Fruit fly (Drosophila melanogaster): ENCODE results near the gene sl.

The sl gene

DNA sequence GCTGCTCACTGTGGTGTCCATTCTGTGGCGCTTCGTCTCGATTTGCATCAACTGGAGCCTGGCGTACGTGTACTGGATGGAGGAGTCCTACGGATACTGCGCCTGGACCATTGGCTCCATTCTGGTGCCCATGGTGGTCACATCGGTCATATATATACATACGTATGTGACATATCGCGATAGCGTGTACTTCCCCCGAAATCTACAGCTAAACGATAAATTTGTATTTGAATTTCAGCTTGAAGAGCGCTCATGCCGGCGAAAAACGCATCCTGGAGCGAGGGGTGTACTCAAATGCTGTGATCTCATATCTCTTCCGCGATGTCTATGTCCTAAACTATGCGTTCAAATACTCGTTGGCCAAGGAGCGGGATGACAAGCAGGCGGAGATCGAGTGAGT, 26.6 kb upstream of the sl start:
- TF ChIP-seq h (optimal IDR thresholded peaks at IDR 0.05) (no peak), ttk (optimal IDR thresholded peaks at IDR 0.05) (no peak), insv (optimal IDR thresholded peaks at IDR 0.05) (no peak), Sin3A (optimal IDR thresholded peaks at IDR 0.05) (no peak), Myc (optimal IDR thresholded peaks at IDR 0.05) (no peak), psq (optimal IDR thresholded peaks at IDR 0.05) (no peak)

DNA sequence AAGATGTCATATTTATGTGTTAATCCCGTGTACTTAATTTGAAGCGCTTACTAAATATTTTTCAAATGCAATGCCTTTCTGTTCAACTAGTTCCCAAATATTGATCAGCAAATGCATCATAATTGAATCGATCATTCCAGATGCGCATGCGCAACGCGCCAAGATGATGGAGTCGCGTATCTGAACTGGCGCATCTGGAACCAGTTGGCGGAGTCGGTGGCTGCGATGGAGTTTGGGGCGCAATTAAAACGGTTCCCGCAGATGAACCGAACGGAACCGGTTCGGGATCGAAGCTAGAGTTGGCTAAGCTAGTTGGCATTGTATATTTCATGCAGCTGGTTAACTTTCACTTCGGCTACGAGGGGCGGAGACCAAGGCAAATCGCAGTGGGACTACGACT, 24.6 kb upstream of the sl start, which contains the start of gene CalpC:
Gene CalpC, plus strand, starts transcription at position 292 of the 400 bp plus-strand sequence.
- no peak for TF ChIP-seq ttk (optimal IDR thresholded peaks at IDR 0.05)
- TF ChIP-seq Myc (optimal IDR thresholded peaks at IDR 0.05) = no peak
- no peak for TF ChIP-seq psq (optimal IDR thresholded peaks at IDR 0.05)
- no peak for TF ChIP-seq insv (optimal IDR thresholded peaks at IDR 0.05)
- TF ChIP-seq h (optimal IDR thresholded peaks at IDR 0.05) = no peak
- no peak for TF ChIP-seq Sin3A (optimal IDR thresholded peaks at IDR 0.05)

DNA sequence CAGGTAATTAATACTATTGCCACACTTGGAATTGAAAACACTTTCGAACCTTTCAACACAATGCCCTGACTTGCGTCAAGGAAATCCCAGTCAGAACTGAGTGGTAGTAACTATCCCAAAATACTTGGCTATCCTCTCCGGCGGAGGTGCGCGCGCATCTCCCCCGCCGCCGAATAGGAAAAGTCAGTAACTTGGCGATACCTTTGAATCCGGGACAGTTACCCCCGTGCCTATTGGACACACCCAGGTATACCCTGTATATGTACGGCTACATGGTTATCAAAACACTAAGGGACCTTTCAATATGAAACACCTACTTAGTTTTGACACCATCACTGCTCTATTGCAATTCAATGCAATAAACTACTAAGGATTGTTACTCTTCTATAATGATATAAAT, 19.5 kb upstream of the sl start, which contains the start of gene CG9919:
Gene CG9919, minus strand, starts transcription at position 101 of the 400 bp plus-strand sequence.
- no peak for TF ChIP-seq insv (optimal IDR thresholded peaks at IDR 0.05)

DNA sequence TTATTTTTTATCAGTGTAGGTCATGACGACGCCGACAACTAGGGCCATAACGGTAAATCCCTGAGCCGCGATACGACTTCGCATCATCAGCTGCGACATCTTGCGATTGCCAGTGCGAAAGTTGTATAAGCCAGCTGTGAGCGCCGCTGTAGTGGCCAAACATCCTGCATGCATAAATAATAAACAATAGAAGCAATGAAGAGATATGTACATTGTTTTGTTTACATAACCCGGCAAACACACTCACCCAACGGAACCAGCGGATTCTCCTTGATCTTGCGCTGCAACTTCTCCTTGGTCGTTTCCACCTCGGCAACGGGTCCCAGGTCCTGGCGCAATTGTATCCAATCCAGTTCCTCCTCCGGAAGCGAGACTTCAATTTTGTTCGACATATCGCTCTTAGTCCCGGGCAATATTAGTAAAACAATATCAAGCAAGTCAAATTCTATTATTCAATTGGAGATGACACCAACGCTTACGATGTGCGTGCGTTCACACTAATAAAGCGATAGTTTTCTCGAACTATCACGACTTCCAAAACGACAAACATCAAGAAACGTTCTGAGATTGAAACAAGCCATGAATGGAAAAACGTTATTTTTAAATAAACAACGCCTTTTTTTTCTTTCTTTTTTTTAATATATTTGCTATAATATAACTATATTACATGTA, 18.4 kb upstream of the sl start:
- no peak for TF ChIP-seq ttk (optimal IDR thresholded peaks at IDR 0.05)

DNA sequence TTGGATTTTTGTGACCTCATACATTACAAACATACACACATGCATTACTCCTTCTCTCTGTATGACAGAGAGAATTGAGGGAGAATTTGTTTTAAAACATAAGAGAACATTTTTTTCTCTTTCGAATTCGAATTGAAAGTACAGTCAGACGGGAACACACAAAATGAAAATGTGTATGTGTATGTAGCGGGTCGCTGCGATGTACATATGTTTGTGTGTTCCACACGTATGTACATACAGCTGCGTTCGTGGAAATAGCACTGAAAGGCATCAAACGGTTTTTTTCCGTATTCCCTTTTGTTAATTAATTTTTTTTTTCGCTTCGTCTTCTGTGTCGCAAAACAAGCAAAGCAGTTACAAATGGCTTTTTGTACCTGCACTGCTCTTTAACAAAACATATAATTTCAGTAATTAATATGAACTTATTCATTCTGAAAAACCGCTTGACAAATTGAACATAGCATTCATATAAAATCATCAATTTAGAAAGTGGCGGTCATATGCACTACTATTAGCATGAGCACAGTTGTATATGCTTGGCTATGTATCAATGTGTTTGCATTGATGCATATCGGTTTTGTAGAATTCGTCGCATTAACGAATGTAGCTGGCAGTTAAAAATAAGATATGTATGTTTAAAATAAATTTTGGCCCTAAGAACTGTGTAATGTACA, 17.4 kb upstream of the sl start:
- TF ChIP-seq ttk (optimal IDR thresholded peaks at IDR 0.05) (no peak), Sin3A (optimal IDR thresholded peaks at IDR 0.05) (no peak), psq (optimal IDR thresholded peaks at IDR 0.05) (no peak), Myc (optimal IDR thresholded peaks at IDR 0.05) (no peak), insv (optimal IDR thresholded peaks at IDR 0.05) (no peak), h (optimal IDR thresholded peaks at IDR 0.05) (no peak)

DNA sequence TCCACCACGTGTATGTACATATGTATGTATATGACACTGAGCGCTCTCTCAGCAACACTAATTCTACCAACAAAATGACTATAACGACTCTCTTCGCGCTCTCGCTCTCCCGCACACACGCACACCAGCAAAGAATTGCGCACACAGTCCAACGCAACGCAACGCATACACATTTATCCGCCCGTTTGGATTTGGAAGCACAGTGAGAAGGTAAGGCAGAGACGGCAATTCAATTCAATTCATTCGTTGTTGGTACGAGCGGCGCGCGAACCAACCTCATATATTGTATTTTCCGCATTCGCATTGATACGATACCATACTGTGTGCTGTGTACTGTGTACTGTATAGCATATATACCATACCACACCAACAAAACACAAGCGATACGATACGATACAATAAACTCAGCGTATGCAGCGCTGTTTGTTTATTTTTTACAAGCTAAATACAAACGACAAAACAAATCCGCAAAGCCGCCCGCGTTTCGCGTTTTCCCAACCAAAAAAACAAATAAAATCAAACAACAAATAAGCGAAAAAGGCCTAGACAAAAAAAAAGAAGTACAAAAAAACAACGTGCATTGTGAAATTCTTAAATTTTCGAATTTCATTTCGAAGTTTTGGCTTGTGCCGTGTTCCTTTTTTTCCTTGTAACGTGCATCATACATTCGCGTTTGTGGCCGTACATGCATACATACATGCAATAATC, 16.5 kb upstream of the sl start, which contains the start of the genes CG9921 and Dsp1:
Gene CG9921, minus strand, starts transcription at position 167 of the 708 bp plus-strand sequence.
Gene Dsp1, plus strand, starts transcription at position 179 of the 708 bp plus-strand sequence.
- no peak for TF ChIP-seq h (optimal IDR thresholded peaks at IDR 0.05)
- no peak for TF ChIP-seq Sin3A (optimal IDR thresholded peaks at IDR 0.05)
- TF ChIP-seq insv (optimal IDR thresholded peaks at IDR 0.05) = no peak
- TF ChIP-seq psq (optimal IDR thresholded peaks at IDR 0.05) = no peak
- TF ChIP-seq ttk (optimal IDR thresholded peaks at IDR 0.05) = no peak
- TF ChIP-seq Myc (optimal IDR thresholded peaks at IDR 0.05) = no peak

DNA sequence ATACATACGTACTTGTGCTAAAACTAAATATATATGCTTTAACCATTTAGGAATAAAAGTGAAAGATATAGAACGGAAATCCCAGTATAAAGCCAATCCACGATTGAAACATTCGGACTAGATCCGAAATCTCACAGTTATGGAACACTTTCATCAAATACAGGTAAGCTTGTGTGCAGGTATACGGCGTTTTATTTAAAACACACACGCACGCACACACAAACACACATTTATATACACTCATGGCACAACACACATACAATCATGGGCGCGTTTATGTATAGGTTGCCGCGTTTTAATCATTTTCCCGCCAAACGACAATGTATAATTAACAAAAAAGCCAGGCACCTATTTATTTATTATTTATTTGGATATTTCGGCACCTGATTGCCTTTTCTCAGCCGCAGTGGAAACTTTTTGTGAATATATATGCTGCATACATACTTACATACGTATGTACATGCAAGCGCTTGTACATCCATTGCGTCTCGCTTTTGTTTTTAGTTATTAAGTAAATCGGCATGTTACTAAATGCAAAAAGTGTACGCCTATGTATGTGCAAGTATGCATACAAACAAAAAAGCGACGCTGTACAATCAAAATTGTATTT, 15.8 kb upstream of the sl start:
- TF ChIP-seq insv (optimal IDR thresholded peaks at IDR 0.05) (no peak), psq (optimal IDR thresholded peaks at IDR 0.05) (no peak), ttk (optimal IDR thresholded peaks at IDR 0.05) (no peak), Sin3A (optimal IDR thresholded peaks at IDR 0.05) (no peak), Myc (optimal IDR thresholded peaks at IDR 0.05) (no peak), h (optimal IDR thresholded peaks at IDR 0.05) (no peak)

DNA sequence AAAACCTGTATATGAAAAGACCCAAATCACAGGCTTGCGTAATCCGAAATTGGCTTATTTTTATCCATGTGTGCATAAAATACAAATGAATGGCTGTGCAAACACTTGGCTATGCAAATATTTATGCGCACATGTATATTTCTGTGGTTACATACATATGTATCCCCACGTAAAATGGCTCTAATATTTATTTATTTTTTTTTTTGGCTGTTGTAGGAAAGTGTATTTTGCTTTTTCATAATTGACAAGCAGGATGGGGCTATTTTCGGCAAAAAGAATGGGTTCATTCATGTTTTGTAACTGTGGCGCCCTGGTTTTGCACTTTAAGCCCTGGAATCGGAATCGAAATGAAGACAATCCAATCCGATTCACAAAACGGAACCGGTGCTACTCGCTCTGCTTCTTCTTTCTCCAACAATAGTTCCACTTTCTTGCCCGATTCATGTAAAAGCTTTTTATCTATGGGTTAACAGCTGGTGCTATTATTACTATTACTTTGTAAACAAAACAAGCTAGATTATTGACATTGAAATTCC, 14.9 kb upstream of the sl start:
- TF ChIP-seq ttk (optimal IDR thresholded peaks at IDR 0.05) (no peak), psq (optimal IDR thresholded peaks at IDR 0.05) (no peak), insv (optimal IDR thresholded peaks at IDR 0.05) (no peak), Sin3A (optimal IDR thresholded peaks at IDR 0.05) (no peak), h (optimal IDR thresholded peaks at IDR 0.05) (no peak), Myc (optimal IDR thresholded peaks at IDR 0.05) (no peak)

DNA sequence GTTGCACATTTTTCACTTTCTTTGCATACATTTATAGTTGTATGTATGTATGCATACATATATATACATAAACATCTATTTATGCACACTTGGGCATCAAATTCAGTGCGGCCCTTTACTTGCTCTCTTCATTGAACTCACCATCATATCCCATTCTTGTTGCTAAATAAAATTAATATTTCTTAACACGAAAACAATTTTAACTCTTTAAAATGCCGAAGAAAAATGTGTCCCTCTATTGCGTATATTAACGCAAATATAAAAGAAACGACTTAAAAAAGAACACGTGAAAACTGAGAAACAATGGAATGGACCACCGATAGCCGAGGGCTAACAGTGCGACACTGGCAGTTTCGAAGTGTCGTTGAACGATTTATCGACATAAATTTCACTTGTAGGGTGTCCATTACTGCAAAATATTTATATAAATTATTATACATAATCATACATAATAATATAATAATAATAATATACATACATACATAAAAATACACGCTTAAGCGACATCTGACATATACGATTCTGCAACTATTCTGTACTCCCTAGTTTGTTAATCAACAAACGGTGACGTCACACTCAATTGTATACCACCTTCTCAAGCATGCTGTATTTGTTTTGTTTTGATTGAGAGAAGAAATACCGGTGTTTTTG, 8.7 kb downstream of the sl start, which contains the start of the genes U2af50 and PIG-Q:
Gene U2af50, minus strand, starts transcription at position 370 of the 651 bp plus-strand sequence.
Gene PIG-Q, plus strand, starts transcription at position 474 of the 651 bp plus-strand sequence.
- no peak for TF ChIP-seq h (optimal IDR thresholded peaks at IDR 0.05)
- no peak for TF ChIP-seq insv (optimal IDR thresholded peaks at IDR 0.05)
- TF ChIP-seq psq (optimal IDR thresholded peaks at IDR 0.05) = no peak
- TF ChIP-seq ttk (optimal IDR thresholded peaks at IDR 0.05) = no peak
- no peak for TF ChIP-seq Myc (optimal IDR thresholded peaks at IDR 0.05)
- TF ChIP-seq Sin3A (optimal IDR thresholded peaks at IDR 0.05) = no peak

DNA sequence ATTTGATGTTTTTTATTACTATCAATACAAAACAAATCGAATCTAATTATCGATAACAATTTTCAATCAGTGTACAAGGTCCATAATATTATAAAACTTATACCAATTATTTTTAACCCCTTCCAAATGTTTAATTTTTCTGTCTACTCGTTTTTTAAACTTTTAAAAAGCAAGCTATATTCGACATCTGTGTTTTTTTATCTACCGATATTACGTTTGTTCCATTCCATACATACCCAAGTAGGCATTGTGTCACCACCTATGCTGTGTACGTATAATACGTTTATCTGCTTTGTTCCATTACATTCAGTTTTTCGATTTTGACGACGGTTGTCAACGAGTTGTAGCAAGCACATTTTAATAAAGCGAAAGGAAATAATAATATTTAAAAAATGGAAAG, 11.2 kb downstream of the sl start, which contains the start of gene nonA:
Gene nonA, plus strand, starts transcription at position 264 of the 400 bp plus-strand sequence.
- no peak for TF ChIP-seq psq (optimal IDR thresholded peaks at IDR 0.05)
- no peak for TF ChIP-seq insv (optimal IDR thresholded peaks at IDR 0.05)
- TF ChIP-seq Myc (optimal IDR thresholded peaks at IDR 0.05) = no peak
- no peak for TF ChIP-seq h (optimal IDR thresholded peaks at IDR 0.05)

DNA sequence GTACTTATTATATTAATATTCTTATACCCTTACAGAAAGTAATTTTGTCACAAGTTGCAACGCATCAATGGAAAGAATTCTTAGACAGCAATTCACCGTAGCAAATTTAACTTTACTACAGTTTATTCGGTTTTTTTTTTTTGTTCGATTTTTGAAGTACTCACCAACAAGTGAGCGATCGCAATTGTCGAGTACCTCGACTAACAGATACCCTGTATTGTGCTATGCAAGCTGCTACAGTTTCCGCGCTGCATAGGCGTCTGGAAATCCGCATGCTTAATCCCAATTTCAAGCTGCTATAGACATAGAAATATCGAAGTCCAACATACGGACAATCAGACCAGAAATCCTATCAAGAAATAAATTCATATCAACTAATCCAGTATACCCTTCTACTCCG, 18.5 kb downstream of the sl start:
- TF ChIP-seq ttk (optimal IDR thresholded peaks at IDR 0.05) = no peak
- no peak for TF ChIP-seq Myc (optimal IDR thresholded peaks at IDR 0.05)
- TF ChIP-seq Sin3A (optimal IDR thresholded peaks at IDR 0.05) = no peak
- no peak for TF ChIP-seq insv (optimal IDR thresholded peaks at IDR 0.05)
- TF ChIP-seq psq (optimal IDR thresholded peaks at IDR 0.05) = no peak
- TF ChIP-seq h (optimal IDR thresholded peaks at IDR 0.05) = no peak

Measured in Kc167 (cell line).